Fruit fly (Drosophila melanogaster): ENCODE measurements around the gene CG11668.

DNA sequence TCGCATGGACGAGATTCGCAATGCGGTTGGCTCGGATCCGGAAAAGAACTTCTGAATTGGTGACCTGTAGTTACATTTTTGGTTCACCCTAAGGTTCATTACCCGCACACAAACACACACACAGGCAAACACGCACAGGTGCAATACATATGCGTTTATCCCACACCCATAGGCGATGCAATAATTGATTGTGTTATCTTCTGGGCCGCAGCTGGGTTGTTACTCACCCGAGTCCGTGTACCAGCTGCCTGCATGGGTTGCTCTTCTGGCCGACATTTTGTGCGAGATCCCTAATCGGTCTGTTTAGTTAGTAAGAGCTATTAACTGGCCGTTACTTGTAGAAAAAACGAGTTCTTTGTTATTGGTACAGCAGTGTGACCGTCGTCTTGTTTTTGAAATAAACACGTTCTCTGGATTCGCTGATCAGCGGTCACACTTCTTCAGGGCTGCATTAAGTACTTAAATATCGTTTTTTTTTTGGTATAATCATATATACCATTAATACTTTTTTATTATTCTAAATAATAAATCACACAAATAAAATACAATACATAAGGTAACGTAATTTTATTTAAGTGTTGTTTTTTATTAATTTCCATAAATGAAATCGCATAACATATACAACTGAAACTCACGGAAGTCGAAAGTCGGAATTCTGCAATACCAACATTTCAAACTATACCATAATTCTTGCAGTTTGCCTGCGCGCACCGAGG is 27.1 kb upstream of the CG11668 start, which contains the start of gene CG8031:
- TF ChIP-seq psq (GFP tag; optimal IDR thresholded peaks at IDR 0.05): no peak
- TF ChIP-seq CrebA (GFP tag; optimal IDR thresholded peaks at IDR 0.05; ENCODE audit: borderline replicate concordance): no peak

Measured in whole organism, wandering third instar larva.